Worm (Caenorhabditis elegans) whole organism, young adult: ENCODE data around the gene pola-1.

Source experiments
- K12H6.12 ChIP-seq: fragments of 200-800 bp; sonication (Bioruptor generic); optimal IDR thresholded peaks from 2 replicates; lab custom pipeline; 2018; ENCODE audit warnings: mild to moderate bottlenecking, missing genetic modification characterization, missing compliant biosample characterization
- dpff-1 ChIP-seq: sonication (generic microtip); optimal IDR thresholded peaks from 2 replicates; lab custom pipeline; 2017; ENCODE audit warnings: mild to moderate bottlenecking, missing genetic modification characterization, missing compliant biosample characterization
- egl-44 ChIP-seq: fragments of 200-800 bp; sonication (Bioruptor generic); IDR thresholded peaks from 2 replicates; pipeline ENCODE4 v1.3.6; 2022; ENCODE audit warnings: missing genetic modification reagents, missing genetic modification characterization, missing compliant biosample characterization
- snpc-4 ChIP-seq, 5 experiments: fragments of 150-350 bp in 1 of 5; sonication (generic microtip) in 4 of 5; optimal IDR thresholded peaks; 2 replicates each; lab custom pipeline; 2014 to 2018; ENCODE audit warnings: missing genetic modification characterization in 5 of 5, missing biosample characterization in 3 of 5, antibody characterized with exemption in 2 of 5, mild to moderate bottlenecking in 2 of 5, missing compliant biosample characterization in 2 of 5, missing genotype in 2 of 5, moderate library complexity in 2 of 5, missing genetic modification reagents in 1 of 5

- TF ChIP-seq K12H6.12 (no peak), dpff-1 (tag; lab: Kevin White, UChicago) (no peak), egl-44 (GFP tag; lab: Robert Waterston, UW) (no peak), snpc-4 (GFP tag; optimal IDR thresholded peaks at IDR 0.05; lab: Kevin White, UChicago) (no peak), snpc-4 (tag; optimal IDR thresholded peaks at IDR 0.05; lab: Kevin White, UChicago) (no peak)
Measured at ce11 chrIII:11200879-11201518, 58.8 kb downstream of the pola-1 start.
